Fruit fly (Drosophila melanogaster) whole organism, prepupa: ENCODE results near the gene Nelf-E.

Experiments used
- Blimp-1 ChIP-seq: fragments of 200-800 bp; sonication (Bioruptor generic); optimal IDR thresholded peaks from 3 replicates; lab custom pipeline; 2017; ENCODE audit warnings: missing biosample characterization, missing genetic modification characterization, mild to moderate bottlenecking, moderate library complexity, missing genetic modification reagents
- CG10631 ChIP-seq: fragments of 200-800 bp; sonication (Bioruptor generic); optimal IDR thresholded peaks from 2 replicates; lab custom pipeline; 2016; ENCODE audit warnings: missing biosample characterization, missing genetic modification characterization
- CG11762 ChIP-seq: fragments of 200-800 bp; sonication (Bioruptor generic); optimal IDR thresholded peaks from 3 replicates; lab custom pipeline; 2016; ENCODE audit warnings: missing biosample characterization, missing genetic modification characterization; ENCODE audit not compliant: insufficient read depth
- CG1621 ChIP-seq: fragments of 200-800 bp; sonication (Bioruptor generic); optimal IDR thresholded peaks from 3 replicates; lab custom pipeline; 2018; ENCODE audit warnings: missing biosample characterization, mild to moderate bottlenecking, missing genetic modification characterization
- CG16779 ChIP-seq: fragments of 200-800 bp; sonication (Bioruptor generic); optimal IDR thresholded peaks from 3 replicates; lab custom pipeline; 2017; ENCODE audit warnings: missing biosample characterization, mild to moderate bottlenecking, missing genetic modification characterization
- CG3032 ChIP-seq: fragments of 200-800 bp; optimal IDR thresholded peaks from 2 replicates; lab custom pipeline; 2019; ENCODE audit warnings: missing biosample characterization, mild to moderate bottlenecking, missing genetic modification characterization, moderate library complexity
- CG32006 ChIP-seq: fragments of 200-800 bp; sonication (Bioruptor generic); optimal IDR thresholded peaks from 3 replicates; lab custom pipeline; 2017; ENCODE audit warnings: missing biosample characterization, mild to moderate bottlenecking, missing genetic modification characterization
- CG34406 ChIP-seq: fragments of 200-800 bp; sonication (Bioruptor generic); optimal IDR thresholded peaks from 3 replicates; lab custom pipeline; 2016; ENCODE audit warnings: missing biosample characterization, missing genetic modification characterization
- CG4318 ChIP-seq: fragments of 200-800 bp; sonication (Bioruptor generic); optimal IDR thresholded peaks from 3 replicates; lab custom pipeline; 2017; ENCODE audit warnings: missing biosample characterization, mild to moderate bottlenecking, missing genetic modification characterization
- CG6276 ChIP-seq: fragments of 200-800 bp; sonication (Bioruptor generic); optimal IDR thresholded peaks from 2 replicates; lab custom pipeline; 2017; ENCODE audit warnings: missing biosample characterization, mild to moderate bottlenecking, missing genetic modification characterization
- CG6808 ChIP-seq: fragments of 200-800 bp; sonication (Bioruptor generic); optimal IDR thresholded peaks from 3 replicates; lab custom pipeline; 2017; ENCODE audit warnings: missing biosample characterization, missing genetic modification characterization, mild to moderate bottlenecking, moderate library complexity, missing genetic modification reagents
- CG8119 ChIP-seq: fragments of 200-800 bp; sonication (Bioruptor generic); IDR thresholded peaks from 3 replicates; pipeline ENCODE4 v1.3.6; 2022; ENCODE audit warnings: missing biosample characterization, missing genetic modification characterization
- CG8319 ChIP-seq: fragments of 200-800 bp; sonication (Bioruptor generic); optimal IDR thresholded peaks from 3 replicates; lab custom pipeline; 2016; ENCODE audit warnings: missing biosample characterization, missing genetic modification characterization
- CG8632 ChIP-seq: fragments of 200-800 bp; sonication (Bioruptor generic); optimal IDR thresholded peaks from 3 replicates; lab custom pipeline; 2016; ENCODE audit warnings: missing biosample characterization, missing genetic modification characterization
- Eip75B ChIP-seq: fragments of 200-800 bp; sonication (Bioruptor generic); optimal IDR thresholded peaks from 3 replicates; lab custom pipeline; 2016; ENCODE audit warnings: missing biosample characterization, missing genetic modification characterization
- Ets96B ChIP-seq: fragments of 200-800 bp; optimal IDR thresholded peaks from 2 replicates; lab custom pipeline; 2019; ENCODE audit warnings: missing biosample characterization, mild to moderate bottlenecking, missing genetic modification characterization, moderate library complexity
- Lpt ChIP-seq: fragments of 200-800 bp; sonication (Bioruptor generic); optimal IDR thresholded peaks from 3 replicates; lab custom pipeline; 2016; ENCODE audit warnings: missing biosample characterization, missing genetic modification characterization
- OdsH ChIP-seq: fragments of 200-800 bp; sonication (Bioruptor generic); optimal IDR thresholded peaks from 3 replicates; lab custom pipeline; 2016; ENCODE audit warnings: missing biosample characterization, missing genetic modification characterization
- Smox ChIP-seq: fragments of 200-800 bp; sonication (Bioruptor generic); optimal IDR thresholded peaks from 3 replicates; lab custom pipeline; 2016; ENCODE audit warnings: missing biosample characterization, missing genetic modification characterization
- Sox14 ChIP-seq: fragments of 200-800 bp; sonication (Bioruptor generic); optimal IDR thresholded peaks from 3 replicates; lab custom pipeline; 2016; ENCODE audit warnings: missing biosample characterization, missing genetic modification characterization
- Sox15 ChIP-seq: fragments of 200-800 bp; sonication (Bioruptor generic); optimal IDR thresholded peaks from 3 replicates; lab custom pipeline; 2016; ENCODE audit warnings: missing biosample characterization, missing genetic modification characterization
- achi ChIP-seq: fragments of 200-800 bp; sonication (Bioruptor generic); optimal IDR thresholded peaks from 3 replicates; lab custom pipeline; 2016; ENCODE audit warnings: missing biosample characterization, missing genetic modification characterization
- dac ChIP-seq: fragments of 200-800 bp; sonication (Bioruptor generic); optimal IDR thresholded peaks from 2 replicates; lab custom pipeline; 2017; ENCODE audit warnings: missing biosample characterization, mild to moderate bottlenecking, missing genetic modification characterization
- eg ChIP-seq: fragments of 200-800 bp; sonication (Bioruptor generic); IDR thresholded peaks from 3 replicates; pipeline ENCODE4 v1.3.6; 2022; ENCODE audit warnings: missing biosample characterization, missing genetic modification characterization
- esn ChIP-seq: fragments of 200-800 bp; sonication (Bioruptor generic); optimal IDR thresholded peaks from 2 replicates; lab custom pipeline; 2016; ENCODE audit warnings: missing biosample characterization, mild to moderate bottlenecking, missing genetic modification characterization, moderate library complexity
- fd59A ChIP-seq: fragments of 200-800 bp; sonication (Bioruptor generic); optimal IDR thresholded peaks from 2 replicates; lab custom pipeline; 2017; ENCODE audit warnings: missing biosample characterization, mild to moderate bottlenecking, missing genetic modification characterization, missing genetic modification reagents
- fkh ChIP-seq: fragments of 200-800 bp; sonication (Bioruptor generic); optimal IDR thresholded peaks from 3 replicates; lab custom pipeline; 2017; ENCODE audit warnings: missing biosample characterization, mild to moderate bottlenecking, missing genetic modification characterization, moderate library complexity
- lz ChIP-seq: fragments of 200-800 bp; sonication (Bioruptor generic); optimal IDR thresholded peaks from 3 replicates; lab custom pipeline; 2016; ENCODE audit warnings: missing biosample characterization, missing genetic modification characterization
- net ChIP-seq: fragments of 200-800 bp; sonication (Bioruptor generic); optimal IDR thresholded peaks from 3 replicates; lab custom pipeline; 2016; ENCODE audit warnings: missing biosample characterization, missing genetic modification characterization
- pdm3 ChIP-seq: fragments of 200-800 bp; sonication (Bioruptor generic); optimal IDR thresholded peaks from 3 replicates; lab custom pipeline; 2016; ENCODE audit warnings: missing biosample characterization, missing genetic modification characterization
- salr ChIP-seq, 2 experiments: fragments of 200-800 bp; sonication (Bioruptor generic); optimal IDR thresholded peaks; 3 replicates each; lab custom pipeline; 2016 to 2018; ENCODE audit warnings: missing biosample characterization in 2 of 2, missing genetic modification characterization in 2 of 2, mild to moderate bottlenecking in 1 of 2
- spab ChIP-seq: fragments of 200-800 bp; sonication (Bioruptor generic); optimal IDR thresholded peaks from 2 replicates; lab custom pipeline; 2017; ENCODE audit warnings: missing biosample characterization, mild to moderate bottlenecking, missing genetic modification characterization, missing genetic modification reagents
- ss ChIP-seq, 2 experiments: fragments of 200-800 bp; sonication (Bioruptor generic); optimal IDR thresholded peaks; 2 replicates in 1 of 2; 3 replicates in 1 of 2; lab custom pipeline; 2017 to 2018; ENCODE audit warnings: mild to moderate bottlenecking in 2 of 2, missing biosample characterization in 2 of 2, missing genetic modification characterization in 2 of 2, moderate library complexity in 1 of 2
- svp ChIP-seq: fragments of 200-800 bp; sonication (Bioruptor generic); peaks from one replicate; lab custom pipeline; 2016; ENCODE audit warnings: missing biosample characterization, missing genetic modification characterization
- vri ChIP-seq: fragments of 200-800 bp; sonication (Bioruptor generic); optimal IDR thresholded peaks from 3 replicates; lab custom pipeline; 2016; ENCODE audit warnings: missing biosample characterization, mild to moderate bottlenecking, missing genetic modification characterization

Gene Nelf-E

dm6 chr3L:8575844-8576842 lies 24.5 kb downstream of the Nelf-E start, which contains the start of the genes CG6638 and CG43078:
CG6638 (minus strand) TSS chr3L:8576078.
CG43078 (plus strand) TSS chr3L:8576808.
- TF ChIP-seq Lpt (no peak), esn (GFP tag; lab: Kevin White, UChicago) (peak; percentile 24), CG10631 (GFP tag; lab: Kevin White, UChicago) (peak; percentile 42), Smox (GFP tag; lab: Kevin White, UChicago) (no peak), vri (GFP tag; lab: Kevin White, UChicago) (peak; percentile 72), svp (peak; percentile 21), eg (GFP tag; lab: Robert Waterston, UW) (0 out of 3 replicates have a peak, but pooled peaks have one; percentile 13), CG11762 (GFP tag; lab: Kevin White, UChicago) (no peak)

dm6 chr3L:8560637-8561036 lies 40.0 kb downstream of the Nelf-E start:
- no peak for TF ChIP-seq CG6276 (GFP tag; lab: Kevin White, UChicago)
- TF ChIP-seq achi: no peak
- TF ChIP-seq Sox14 (GFP tag; lab: Kevin White, UChicago): no peak
- no peak for TF ChIP-seq esn (GFP tag; lab: Kevin White, UChicago)
- no peak for TF ChIP-seq CG34406
- TF ChIP-seq net (GFP tag; lab: Kevin White, UChicago): no peak
- TF ChIP-seq CG4318: no peak
- TF ChIP-seq CG8319: no peak
- no peak for TF ChIP-seq salr (GFP tag; optimal IDR thresholded peaks at IDR 0.05; lab: Kevin White, UChicago)
- TF ChIP-seq CG6808 (GFP tag; lab: Kevin White, UChicago): no peak
- no peak for TF ChIP-seq CG3032 (tag; lab: Kevin White, UChicago)
- no peak for TF ChIP-seq CG16779 (tag; lab: Kevin White, UChicago)
- no peak for TF ChIP-seq Ets96B
- TF ChIP-seq Sox15 (GFP tag; lab: Kevin White, UChicago): no peak
- no peak for TF ChIP-seq lz (GFP tag; lab: Kevin White, UChicago)

DNA sequence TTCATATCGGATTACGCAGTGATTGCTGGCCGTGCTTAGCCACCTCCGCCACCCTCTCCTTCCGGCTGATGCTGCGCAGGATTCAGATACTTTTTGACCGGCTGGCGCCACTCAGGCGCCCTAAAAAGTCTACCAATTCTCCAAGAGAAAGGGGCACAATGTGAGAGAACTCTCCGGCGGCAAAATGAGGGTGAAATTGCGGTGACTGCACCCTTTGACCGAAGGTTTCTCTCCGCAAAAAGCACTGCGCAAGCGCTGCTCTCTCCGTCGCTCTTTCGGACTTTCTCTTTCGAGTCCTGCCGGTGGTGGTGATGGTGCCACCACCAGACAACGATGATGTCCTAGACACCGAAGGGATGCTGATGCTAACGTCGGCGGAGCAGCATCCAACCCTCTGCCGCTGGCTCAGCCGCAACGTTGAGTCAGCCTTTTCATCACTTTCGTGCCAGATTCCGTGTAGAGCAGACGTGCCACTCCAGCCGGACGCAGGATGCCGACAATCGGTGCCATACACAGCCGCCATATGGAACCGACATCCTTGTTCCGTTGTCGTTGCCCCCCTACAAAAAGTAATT lies 40.8 kb downstream of the Nelf-E start:
- TF ChIP-seq Eip75B (GFP tag; lab: Kevin White, UChicago) (no peak), fd59A (GFP tag; lab: Kevin White, UChicago) (no peak), OdsH (GFP tag; lab: Kevin White, UChicago) (no peak), CG8119 (no peak), CG8632 (GFP tag; lab: Kevin White, UChicago) (no peak), dac (no peak), CG1621 (no peak), ss (GFP tag; optimal IDR thresholded peaks at IDR 0.05; lab: Kevin White, UChicago) (no peak), CG32006 (no peak), pdm3 (GFP tag; lab: Kevin White, UChicago) (no peak), fkh (GFP tag; lab: Kevin White, UChicago) (no peak), Blimp-1 (GFP tag; lab: Kevin White, UChicago) (no peak)

dm6 chr3L:8557018-8557417 lies 43.7 kb downstream of the Nelf-E start:
- TF ChIP-seq Blimp-1 (GFP tag; lab: Kevin White, UChicago): no peak
- TF ChIP-seq Lpt: no peak
- TF ChIP-seq spab (GFP tag; lab: Kevin White, UChicago): no peak
- TF ChIP-seq fkh (GFP tag; lab: Kevin White, UChicago): no peak
- TF ChIP-seq, all 60 proteins: peak for 0
